Fruit fly (Drosophila melanogaster): Measurements from ENCODE around the gene CG3868.

The CG3868 gene

dm6 chr3L:14359815-14360719, 42.5 kb downstream of the CG3868 start (continued):
- no peak for TF ChIP-seq CG1603 (tag; optimal IDR thresholded peaks at IDR 0.05)
- no peak for TF ChIP-seq CG34224 (GFP tag; IDR thresholded peaks at IDR 0.05; ENCODE audit: partially characterized antibody)
- no peak for TF ChIP-seq CG18476 (GFP tag; optimal IDR thresholded peaks at IDR 0.05)
- TF ChIP-seq wek (GFP tag; optimal IDR thresholded peaks at IDR 0.05) = no peak
- TF ChIP-seq sens-2 (GFP tag; IDR thresholded peaks at IDR 0.05) = no peak
- TF ChIP-seq slp2 (GFP tag; optimal IDR thresholded peaks at IDR 0.05) = no peak
- no peak for TF ChIP-seq CG9437 (GFP tag; optimal IDR thresholded peaks at IDR 0.05)
- TF ChIP-seq CG34376 (GFP tag; optimal IDR thresholded peaks at IDR 0.05) = no peak
- 0 out of 2 replicates have a peak, but pooled peaks have one; percentile 24 for TF ChIP-seq CG16779 (GFP tag; IDR thresholded peaks at IDR 0.05)
- TF ChIP-seq zfh2 (GFP tag; optimal IDR thresholded peaks at IDR 0.05) = no peak
- no peak for TF ChIP-seq CG30431 (GFP tag; optimal IDR thresholded peaks at IDR 0.05)
- TF ChIP-seq CG4730 (GFP tag; IDR thresholded peaks at IDR 0.05) = no peak
- no peak for TF ChIP-seq B-H1 (GFP tag; IDR thresholded peaks at IDR 0.05)
- no peak for TF ChIP-seq Abd-B (GFP tag; optimal IDR thresholded peaks at IDR 0.05)
- no peak for TF ChIP-seq CG12942 (GFP tag; optimal IDR thresholded peaks at IDR 0.05)
- no peak for TF ChIP-seq CG11085 (GFP tag; IDR thresholded peaks at IDR 0.05)
- no peak for TF ChIP-seq ab (GFP tag; optimal IDR thresholded peaks at IDR 0.05)
- TF ChIP-seq CG7556 (GFP tag; optimal IDR thresholded peaks at IDR 0.05) = no peak
- TF ChIP-seq CG32532 (GFP tag; IDR thresholded peaks at IDR 0.05) = no peak
- no peak for TF ChIP-seq Lpt (GFP tag; optimal IDR thresholded peaks at IDR 0.05)
- TF ChIP-seq tna (GFP tag; IDR thresholded peaks at IDR 0.05; ENCODE audit: partially characterized antibody) = no peak
- TF ChIP-seq Optix (GFP tag; IDR thresholded peaks at IDR 0.05) = no peak
- TF ChIP-seq CoRest (tag; optimal IDR thresholded peaks at IDR 0.05) = no peak
- TF ChIP-seq CG1233 (GFP tag; optimal IDR thresholded peaks at IDR 0.05) = no peak
- no peak for TF ChIP-seq CG4617 (GFP tag; optimal IDR thresholded peaks at IDR 0.05; ENCODE audit: borderline replicate concordance)
- TF ChIP-seq CG33557 (GFP tag; optimal IDR thresholded peaks at IDR 0.05) = no peak
- TF ChIP-seq CG32767 (GFP tag; IDR thresholded peaks at IDR 0.05) = no peak

- 0 out of 2 replicates have a peak, but pooled peaks have one; percentile 7 for TF ChIP-seq ara (GFP tag; IDR thresholded peaks at IDR 0.05)
- TF ChIP-seq ase (GFP tag; IDR thresholded peaks at IDR 0.05) = no peak
- no peak for TF ChIP-seq prd (optimal IDR thresholded peaks at IDR 0.05)
- no peak for TF ChIP-seq prd (GFP tag; IDR thresholded peaks at IDR 0.05)
- 0 out of 3 replicates have a peak, but pooled peaks have one; percentile 51 for TF ChIP-seq hb (GFP tag; IDR thresholded peaks at IDR 0.05; ENCODE audit: partially characterized antibody)
- TF ChIP-seq abd-A (tag; optimal IDR thresholded peaks at IDR 0.05) = peak; percentile 53
Observed at dm6 chr3L:14358899-14359298, 43.6 kb downstream of the CG3868 start.

dm6 chr3L:14356507-14357291, 45.8 kb downstream of the CG3868 start:
- TF ChIP-seq CG31365 (tag; optimal IDR thresholded peaks at IDR 0.05) = peak; percentile 79
- TF ChIP-seq Med (GFP tag) = peak; percentile 10
- TF ChIP-seq Opbp (GFP tag; IDR thresholded peaks at IDR 0.05; ENCODE audit: partially characterized antibody) = 0 out of 3 replicates have a peak, but pooled peaks have one; percentile 15
- TF ChIP-seq Awh (GFP tag; IDR thresholded peaks at IDR 0.05) = no peak
- TF ChIP-seq usp (GFP tag; optimal IDR thresholded peaks at IDR 0.05) = no peak
- peak; percentile 80 for TF ChIP-seq CTCF (GFP tag; optimal IDR thresholded peaks at IDR 0.05)
- 0 out of 3 replicates have a peak, but pooled peaks have one; percentile 25 for TF ChIP-seq CG6791 (GFP tag; IDR thresholded peaks at IDR 0.05; ENCODE audit: partially characterized antibody)
- TF ChIP-seq zf30C (GFP tag; optimal IDR thresholded peaks at IDR 0.05) = peak; percentile 5
